Fruit fly (Drosophila melanogaster) whole organism, embryonic: ENCODE data around the gene Agpat1.
A peak's percentile ranks its signal among the peaks of the same experiment; 100 is the strongest.

ENCODE experiments used
- ATbp ChIP-seq: fragments of 200-800 bp; sonication (Bioruptor generic); optimal IDR thresholded peaks from 2 replicates; lab custom pipeline; 2017; ENCODE audit warnings: missing biosample characterization, mild to moderate bottlenecking, missing genetic modification characterization, missing genetic modification reagents
- Aef1 ChIP-seq: fragments of 200-800 bp; sonication (Bioruptor generic); IDR thresholded peaks from 3 replicates; pipeline ENCODE4 v1.3.6; 2022; ENCODE audit warnings: missing biosample characterization, missing genetic modification characterization
- Asciz ChIP-seq: fragments of 200-800 bp; sonication (Bioruptor generic); optimal IDR thresholded peaks from 2 replicates; lab custom pipeline; 2017; ENCODE audit warnings: missing biosample characterization, mild to moderate bottlenecking, missing genetic modification characterization, missing genetic modification reagents
- Atf6 ChIP-seq: fragments of 200-800 bp; sonication (Bioruptor generic); IDR thresholded peaks from 2 replicates; pipeline ENCODE4 v1.3.6; 2022; ENCODE audit warnings: missing biosample characterization, missing genetic modification characterization
- CG10543 ChIP-seq: fragments of 200-800 bp; sonication (Bioruptor generic); optimal IDR thresholded peaks from 3 replicates; lab custom pipeline; 2017; ENCODE audit warnings: missing biosample characterization, mild to moderate bottlenecking, missing genetic modification characterization, moderate library complexity
- CG13296 ChIP-seq: fragments of 200-800 bp; sonication (Bioruptor generic); optimal IDR thresholded peaks from 3 replicates; lab custom pipeline; 2018; ENCODE audit warnings: missing biosample characterization, mild to moderate bottlenecking, missing genetic modification characterization
- CG15696 ChIP-seq: fragments of 200-800 bp; sonication (Bioruptor generic); optimal IDR thresholded peaks from 2 replicates; lab custom pipeline; 2019; ENCODE audit warnings: missing biosample characterization, mild to moderate bottlenecking, missing genetic modification characterization, moderate library complexity
- CG1647 ChIP-seq: fragments of 200-800 bp; sonication (Bioruptor generic); optimal IDR thresholded peaks from 3 replicates; lab custom pipeline; 2016; ENCODE audit warnings: missing biosample characterization, missing genetic modification characterization
- CG17186 ChIP-seq: fragments of 200-800 bp; sonication (Bioruptor generic); optimal IDR thresholded peaks from 3 replicates; lab custom pipeline; 2017; ENCODE audit warnings: missing biosample characterization, missing genetic modification reagents, missing genetic modification characterization
- CG17328 ChIP-seq: fragments of 200-800 bp; sonication (Bioruptor generic); IDR thresholded peaks from 2 replicates; pipeline ENCODE4 v1.3.6; 2022; ENCODE audit warnings: missing biosample characterization, missing genetic modification characterization
- CG18476 ChIP-seq: fragments of 200-800 bp; sonication (Bioruptor generic); optimal IDR thresholded peaks from 2 replicates; lab custom pipeline; 2016; ENCODE audit warnings: missing biosample characterization, mild to moderate bottlenecking, missing genetic modification characterization
- CG18599 ChIP-seq: fragments of 200-800 bp; sonication (Bioruptor generic); optimal IDR thresholded peaks from 3 replicates; lab custom pipeline; 2017; ENCODE audit warnings: missing biosample characterization, missing genetic modification characterization, mild to moderate bottlenecking, moderate library complexity, missing genetic modification reagents
- CG18619 ChIP-seq: fragments of 200-800 bp; sonication (Bioruptor generic); optimal IDR thresholded peaks from 3 replicates; lab custom pipeline; 2017; ENCODE audit warnings: missing biosample characterization, mild to moderate bottlenecking, missing genetic modification characterization
- CG4328 ChIP-seq: fragments of 200-800 bp; sonication (Bioruptor generic); optimal IDR thresholded peaks from 3 replicates; lab custom pipeline; 2017; ENCODE audit warnings: missing biosample characterization, missing genetic modification reagents, missing genetic modification characterization
- CG7745 ChIP-seq: fragments of 200-800 bp; sonication (Bioruptor generic); optimal IDR thresholded peaks from 2 replicates; lab custom pipeline; 2018; ENCODE audit warnings: missing biosample characterization, mild to moderate bottlenecking, missing genetic modification characterization, moderate library complexity
- CG8359 ChIP-seq: fragments of 200-800 bp; sonication (Bioruptor generic); optimal IDR thresholded peaks from 2 replicates; lab custom pipeline; 2017; ENCODE audit warnings: missing biosample characterization, mild to moderate bottlenecking, missing genetic modification characterization, borderline replicate concordance
- CG8765 ChIP-seq: fragments of 200-800 bp; sonication (Bioruptor generic); IDR thresholded peaks from 2 replicates; pipeline ENCODE4 v1.3.6; 2022; ENCODE audit warnings: missing biosample characterization, missing genetic modification characterization
- D19A ChIP-seq: fragments of 200-800 bp; optimal IDR thresholded peaks from 3 replicates; lab custom pipeline; 2019; ENCODE audit warnings: missing biosample characterization, mild to moderate bottlenecking, missing genetic modification characterization, moderate library complexity
- E2f1 ChIP-seq: fragments of 200-800 bp; sonication (Bioruptor generic); IDR thresholded peaks from 2 replicates; pipeline ENCODE4 v1.3.6; 2022; ENCODE audit warnings: missing biosample characterization, missing genetic modification characterization
- ERR ChIP-seq: fragments of 200-800 bp; sonication (Bioruptor generic); optimal IDR thresholded peaks from 2 replicates; lab custom pipeline; 2016; ENCODE audit warnings: missing biosample characterization, missing genetic modification characterization
- Fer3 ChIP-seq: fragments of 200-800 bp; sonication (Bioruptor generic); optimal IDR thresholded peaks from 2 replicates; lab custom pipeline; 2018; ENCODE audit warnings: missing biosample characterization, mild to moderate bottlenecking, missing genetic modification characterization, moderate library complexity
- HHEX ChIP-seq: fragments of 200-800 bp; sonication (Bioruptor generic); optimal IDR thresholded peaks from 3 replicates; lab custom pipeline; 2017; ENCODE audit warnings: missing biosample characterization, mild to moderate bottlenecking, missing genetic modification characterization, missing genetic modification reagents
- HLH3B ChIP-seq: fragments of 200-800 bp; sonication (Bioruptor generic); IDR thresholded peaks from 2 replicates; pipeline ENCODE4 v1.3.6; 2022; ENCODE audit warnings: missing biosample characterization, missing genetic modification characterization
- Hand ChIP-seq: fragments of 200-800 bp; sonication (Bioruptor generic); optimal IDR thresholded peaks from 2 replicates; lab custom pipeline; 2017; ENCODE audit warnings: mild to moderate bottlenecking, missing biosample characterization, missing genetic modification reagents, missing genetic modification characterization
- Lpt ChIP-seq: fragments of >200 bp; optimal IDR thresholded peaks from 2 replicates; lab custom pipeline; 2018; ENCODE audit warnings: missing biosample characterization, missing genetic modification characterization
- Neu2 ChIP-seq: fragments of 200-800 bp; sonication (Bioruptor generic); optimal IDR thresholded peaks from 3 replicates; lab custom pipeline; 2016; ENCODE audit warnings: missing biosample characterization, missing genetic modification characterization, borderline replicate concordance
- Scr ChIP-seq: fragments of 200-800 bp; sonication (Bioruptor generic); IDR thresholded peaks from 2 replicates; pipeline ENCODE4 v1.3.6; 2022; ENCODE audit warnings: missing biosample characterization, missing genetic modification characterization; ENCODE audit not compliant: partially characterized antibody
- ap ChIP-seq: fragments of 200-800 bp; sonication (Bioruptor generic); IDR thresholded peaks from 2 replicates; pipeline ENCODE4 v1.3.6; 2022; ENCODE audit warnings: missing biosample characterization, missing genetic modification characterization
- bowl ChIP-seq: fragments of 200-800 bp; sonication (Bioruptor generic); IDR thresholded peaks from 2 replicates; pipeline ENCODE4 v1.3.6; 2022; ENCODE audit warnings: missing biosample characterization, missing genetic modification characterization
- fd102C ChIP-seq: fragments of 200-800 bp; sonication (Bioruptor generic); optimal IDR thresholded peaks from 2 replicates; lab custom pipeline; 2018; ENCODE audit warnings: missing biosample characterization, mild to moderate bottlenecking, missing genetic modification characterization, moderate library complexity
- fd64A ChIP-seq: fragments of 200-800 bp; sonication (Bioruptor generic); optimal IDR thresholded peaks from 3 replicates; lab custom pipeline; 2018; ENCODE audit warnings: missing biosample characterization, mild to moderate bottlenecking, missing genetic modification characterization
- gfzf ChIP-seq: fragments of 200-800 bp; sonication (Bioruptor generic); optimal IDR thresholded peaks from 2 replicates; lab custom pipeline; 2016; ENCODE audit warnings: missing biosample characterization, mild to moderate bottlenecking, missing genetic modification characterization, moderate library complexity
- h ChIP-seq: fragments of >200 bp; optimal IDR thresholded peaks from 2 replicates; lab custom pipeline; 2017
- kay ChIP-seq: fragments of 200-800 bp; sonication (Bioruptor generic); optimal IDR thresholded peaks from 2 replicates; lab custom pipeline; 2016; ENCODE audit warnings: missing biosample characterization, missing genetic modification characterization
- kni ChIP-seq: fragments of 200-800 bp; sonication (Bioruptor generic); optimal IDR thresholded peaks from 3 replicates; lab custom pipeline; 2017; ENCODE audit warnings: mild to moderate bottlenecking, missing biosample characterization, missing genetic modification reagents, missing genetic modification characterization
- lilli ChIP-seq: fragments of 200-800 bp; sonication (Bioruptor generic); optimal IDR thresholded peaks from 3 replicates; lab custom pipeline; 2016; ENCODE audit warnings: missing biosample characterization, missing genetic modification characterization
- lola ChIP-seq, 3 experiments: fragments of >200 bp in 2 of 3; fragments of 200-800 bp in 1 of 3; sonication (Bioruptor generic) in 1 of 3; optimal IDR thresholded peaks; 2 replicates each; lab custom pipeline; 2017 to 2019; ENCODE audit warnings: missing biosample characterization in 3 of 3, missing genetic modification characterization in 3 of 3, mild to moderate bottlenecking in 1 of 3, moderate library complexity in 1 of 3
- nau ChIP-seq: fragments of 200-800 bp; sonication (Bioruptor generic); optimal IDR thresholded peaks from 3 replicates; lab custom pipeline; 2017; ENCODE audit warnings: missing biosample characterization, mild to moderate bottlenecking, missing genetic modification characterization, missing genetic modification reagents
- nerfin-1 ChIP-seq: fragments of 200-800 bp; sonication (Bioruptor generic); optimal IDR thresholded peaks from 3 replicates; lab custom pipeline; 2019; ENCODE audit warnings: missing biosample characterization, mild to moderate bottlenecking, missing genetic modification characterization, moderate library complexity
- nom ChIP-seq: fragments of 200-800 bp; sonication (Bioruptor generic); optimal IDR thresholded peaks from 2 replicates; lab custom pipeline; 2017; ENCODE audit warnings: missing biosample characterization, missing genetic modification characterization, mild to moderate bottlenecking, moderate library complexity, missing genetic modification reagents
- oc ChIP-seq: fragments of 200-800 bp; sonication (Bioruptor generic); optimal IDR thresholded peaks from 2 replicates; lab custom pipeline; 2018; ENCODE audit warnings: missing biosample characterization, mild to moderate bottlenecking, missing genetic modification characterization, moderate library complexity
- odd ChIP-seq: fragments of 200-800 bp; sonication (Bioruptor generic); optimal IDR thresholded peaks from 2 replicates; lab custom pipeline; 2017; ENCODE audit warnings: missing biosample characterization, mild to moderate bottlenecking, missing genetic modification characterization
- pfk ChIP-seq: fragments of 200-800 bp; sonication (Bioruptor generic); optimal IDR thresholded peaks from 2 replicates; lab custom pipeline; 2018; ENCODE audit warnings: missing biosample characterization, mild to moderate bottlenecking, missing genetic modification characterization, moderate library complexity
- phol ChIP-seq: fragments of 200-800 bp; sonication (Bioruptor generic); optimal IDR thresholded peaks from 3 replicates; lab custom pipeline; 2018; ENCODE audit warnings: missing biosample characterization, mild to moderate bottlenecking, missing genetic modification characterization, moderate library complexity
- pros ChIP-seq: fragments of 200-800 bp; sonication (Bioruptor generic); optimal IDR thresholded peaks from 3 replicates; lab custom pipeline; 2019; ENCODE audit warnings: missing biosample characterization, mild to moderate bottlenecking, missing genetic modification characterization, moderate library complexity
- so ChIP-seq: fragments of 200-800 bp; sonication (Bioruptor generic); IDR thresholded peaks from 3 replicates; pipeline ENCODE4 v1.3.6; 2022; ENCODE audit warnings: missing biosample characterization, missing genetic modification characterization
- tna ChIP-seq: fragments of 200-800 bp; sonication (Bioruptor generic); IDR thresholded peaks from 2 replicates; pipeline ENCODE4 v1.3.6; 2022; ENCODE audit warnings: missing biosample characterization, missing genetic modification characterization; ENCODE audit not compliant: partially characterized antibody
- vfl ChIP-seq: fragments of 200-800 bp; sonication (Bioruptor generic); optimal IDR thresholded peaks from 2 replicates; lab custom pipeline; 2016; ENCODE audit warnings: missing biosample characterization, missing genetic modification characterization

The Agpat1 gene

dm6 chrX:12719152-12719779, 45.8 kb upstream of the Agpat1 start:
- TF ChIP-seq CG1647 (GFP tag; lab: Kevin White, UChicago) (peak; percentile 76), Neu2 (GFP tag; lab: Kevin White, UChicago) (no peak), HHEX (GFP tag; lab: Kevin White, UChicago) (peak; percentile 59), phol (tag; lab: Kevin White, UChicago) (peak; percentile 80), kay (GFP tag; lab: Kevin White, UChicago) (no peak), HLH3B (GFP tag; lab: Robert Waterston, UW) (peak; percentile 56; the same call in 1 of the 2 replicates), CG17186 (GFP tag; lab: Kevin White, UChicago) (peak; percentile 9), h (lab: Kevin White, UChicago) (no peak), CG18476 (peak; percentile 22), ap (peak; percentile 32; the same call in 1 of the 2 replicates), vfl (GFP tag; lab: Kevin White, UChicago) (no peak), Aef1 (GFP tag; lab: Robert Waterston, UW) (0 out of 3 replicates have a peak, but pooled peaks have one; percentile 35), Scr (GFP tag; lab: Robert Waterston, UW) (no peak), D19A (tag; lab: Kevin White, UChicago) (peak; percentile 41), CG18619 (GFP tag; lab: Kevin White, UChicago) (peak; percentile 72), CG8765 (GFP tag; lab: Robert Waterston, UW) (no peak), ERR (GFP tag; lab: Kevin White, UChicago) (peak; percentile 47), Asciz (peak; percentile 40), CG13296 (GFP tag; lab: Kevin White, UChicago) (peak; percentile 50), kni (no peak), CG4328 (GFP tag; lab: Kevin White, UChicago) (no peak), Atf6 (peak; percentile 73), so (GFP tag; lab: Robert Waterston, UW) (0 out of 3 replicates have a peak, but pooled peaks have one; percentile 41), lilli (peak; percentile 66), E2f1 (GFP tag; lab: Robert Waterston, UW) (peak; percentile 60), gfzf (no peak), fd102C (GFP tag; lab: Kevin White, UChicago) (no peak), nerfin-1 (peak; percentile 19), nau (peak; percentile 49), fd64A (no peak), pfk (GFP tag; lab: Kevin White, UChicago) (no peak), Lpt (GFP tag; lab: Kevin White, UChicago) (no peak), Fer3 (tag; lab: Kevin White, UChicago) (peak; percentile 60), CG8359 (GFP tag; lab: Kevin White, UChicago) (peak; percentile 37), pros (GFP tag; lab: Kevin White, UChicago) (no peak), CG18599 (GFP tag; lab: Kevin White, UChicago) (peak; percentile 83), CG10543 (no peak), CG15696 (tag; lab: Kevin White, UChicago) (no peak), ATbp (peak; percentile 68), Hand (GFP tag; lab: Kevin White, UChicago) (peak; percentile 58), tna (no peak), CG7745 (tag; lab: Kevin White, UChicago) (no peak), odd (GFP tag; lab: Kevin White, UChicago) (peak; percentile 8), lola (GFP tag; optimal IDR thresholded peaks at IDR 0.05; lab: Kevin White, UChicago) (peak in 1 of 3 experiments; percentile 62), nom (GFP tag; lab: Kevin White, UChicago) (peak; percentile 69), CG17328 (peak; percentile 67), oc (tag; lab: Kevin White, UChicago) (peak; percentile 37), bowl (GFP tag; lab: Robert Waterston, UW) (no peak)
